Fruit fly (Drosophila melanogaster) whole organism, wandering third instar larva: ENCODE data around the gene Or65a.
A peak's percentile ranks its signal among the peaks of the same experiment; 100 is the strongest.

ENCODE experiments used
- Abd-B ChIP-seq: fragments of >200 bp; optimal IDR thresholded peaks from 2 replicates; lab custom pipeline; 2017; ENCODE audit warnings: missing biosample characterization, missing genetic modification characterization
- CG32264 ChIP-seq: fragments of 200-800 bp; sonication (Bioruptor generic); optimal IDR thresholded peaks from 2 replicates; lab custom pipeline; 2016; ENCODE audit warnings: missing biosample characterization, missing genetic modification characterization
- CG9705 ChIP-seq: fragments of 200-800 bp; sonication (Bioruptor generic); optimal IDR thresholded peaks from 2 replicates; lab custom pipeline; 2018; ENCODE audit warnings: missing biosample characterization, mild to moderate bottlenecking, missing genetic modification characterization
- CrebA ChIP-seq: fragments of 200-800 bp; sonication (Bioruptor generic); optimal IDR thresholded peaks from 2 replicates; lab custom pipeline; 2016; ENCODE audit warnings: missing biosample characterization, mild to moderate bottlenecking, missing genetic modification characterization, borderline replicate concordance
- Dfd ChIP-seq: fragments of >200 bp; optimal IDR thresholded peaks from 2 replicates; lab custom pipeline; 2017; ENCODE audit warnings: missing biosample characterization, missing genetic modification characterization
- Dif ChIP-seq: fragments of 200-275, 200-300 bp; sonication (Bioruptor generic); optimal IDR thresholded peaks from 2 replicates; lab custom pipeline; 2018; ENCODE audit warnings: missing biosample characterization, missing genetic modification characterization; ENCODE audit not compliant: partially characterized antibody
- GATAd ChIP-seq: sonication (Bioruptor generic); optimal IDR thresholded peaks from 2 replicates; lab custom pipeline; 2016; ENCODE audit warnings: missing biosample characterization, missing genetic modification characterization
- HLH106 ChIP-seq: fragments of 200-800 bp; optimal IDR thresholded peaks from 3 replicates; lab custom pipeline; 2019; ENCODE audit warnings: missing biosample characterization, mild to moderate bottlenecking, missing genetic modification characterization, moderate library complexity
- Hnf4 ChIP-seq: fragments of 200-800 bp; sonication (Bioruptor generic); optimal IDR thresholded peaks from 2 replicates; lab custom pipeline; 2016; ENCODE audit warnings: missing biosample characterization, mild to moderate bottlenecking, missing genetic modification characterization
- Hr78 ChIP-seq: fragments of >200 bp; optimal IDR thresholded peaks from 2 replicates; lab custom pipeline; 2017; ENCODE audit warnings: missing biosample characterization, missing genetic modification characterization
- Hr83 ChIP-seq: fragments of 200-300 bp; sonication (Bioruptor generic); optimal IDR thresholded peaks from 2 replicates; lab custom pipeline; 2016; ENCODE audit warnings: missing biosample characterization, mild to moderate bottlenecking, missing genetic modification characterization, moderate library complexity; ENCODE audit not compliant: poor library complexity, severe bottlenecking
- Jra ChIP-seq: sonication (Bioruptor generic); optimal IDR thresholded peaks from 2 replicates; lab custom pipeline; 2016; ENCODE audit warnings: missing biosample characterization, missing genetic modification characterization
- Mio ChIP-seq: sonication (Bioruptor generic); optimal IDR thresholded peaks from 2 replicates; lab custom pipeline; 2016; ENCODE audit warnings: missing biosample characterization, missing genetic modification characterization
- Myc ChIP-seq: fragments of >200 bp; optimal IDR thresholded peaks from 2 replicates; lab custom pipeline; 2017
- N ChIP-seq: fragments of >200 bp; optimal IDR thresholded peaks from 2 replicates; lab custom pipeline; 2018; ENCODE audit warnings: missing biosample characterization, missing external identifiers, missing genetic modification characterization
- OdsH ChIP-seq: fragments of 200-800 bp; sonication (Bioruptor generic); optimal IDR thresholded peaks from 2 replicates; lab custom pipeline; 2016; ENCODE audit warnings: missing biosample characterization, mild to moderate bottlenecking, missing genetic modification characterization
- Rel ChIP-seq, 2 experiments: fragments of 200-800 bp; sonication (Bioruptor generic) in 1 of 2; optimal IDR thresholded peaks; 2 replicates in 1 of 2; 3 replicates in 1 of 2; lab custom pipeline; 2016 to 2019; ENCODE audit warnings: mild to moderate bottlenecking in 2 of 2, missing biosample characterization in 2 of 2, missing genetic modification characterization in 2 of 2, moderate library complexity in 1 of 2
- Sp1 ChIP-seq: fragments of 200-800 bp; sonication (Bioruptor generic); optimal IDR thresholded peaks from 3 replicates; lab custom pipeline; 2019; ENCODE audit warnings: missing biosample characterization, mild to moderate bottlenecking, missing genetic modification characterization, moderate library complexity
- Vsx2 ChIP-seq: fragments of 200-300, 225-300 bp; sonication (Bioruptor generic); optimal IDR thresholded peaks from 2 replicates; lab custom pipeline; 2018; ENCODE audit warnings: missing biosample characterization, missing genetic modification characterization; ENCODE audit not compliant: partially characterized antibody
- br ChIP-seq: fragments of 200-800 bp; sonication (Bioruptor generic); optimal IDR thresholded peaks from 2 replicates; lab custom pipeline; 2016; ENCODE audit warnings: missing biosample characterization, missing genetic modification characterization
- brk ChIP-seq: fragments of 200-800 bp; sonication (Bioruptor generic); optimal IDR thresholded peaks from 2 replicates; lab custom pipeline; 2016; ENCODE audit warnings: missing biosample characterization, mild to moderate bottlenecking, missing genetic modification characterization
- dl ChIP-seq, 2 experiments: fragments of 175-275, 200-275 bp in 1 of 2; fragments of 200-275 bp in 1 of 2; sonication (Bioruptor generic); optimal IDR thresholded peaks; lab custom pipeline; 2018; ENCODE audit warnings: mild to moderate bottlenecking in 2 of 2, missing biosample characterization in 2 of 2, missing genetic modification characterization in 2 of 2, moderate library complexity in 2 of 2; ENCODE audit not compliant: partially characterized antibody in 2 of 2, insufficient read depth in 1 of 2
- dmrt93B ChIP-seq: fragments of 200-800 bp; sonication (Bioruptor generic); optimal IDR thresholded peaks from 2 replicates; lab custom pipeline; 2018; ENCODE audit warnings: missing biosample characterization, mild to moderate bottlenecking, missing genetic modification characterization
- dsf ChIP-seq: sonication (Bioruptor generic); optimal IDR thresholded peaks from 2 replicates; lab custom pipeline; 2016; ENCODE audit warnings: missing biosample characterization, missing genetic modification characterization, borderline replicate concordance
- ey ChIP-seq: fragments of 200-800 bp; sonication (Bioruptor generic); optimal IDR thresholded peaks from 2 replicates; lab custom pipeline; 2016; ENCODE audit warnings: missing biosample characterization, missing genetic modification characterization
- foxo ChIP-seq, 2 experiments: fragments of 200-800 bp; sonication (Bioruptor generic); optimal IDR thresholded peaks; 2 replicates in 1 of 2; 3 replicates in 1 of 2; lab custom pipeline; 2016 to 2017; ENCODE audit warnings: missing biosample characterization in 2 of 2, missing genetic modification characterization in 2 of 2
- fru ChIP-seq: fragments of 200-800 bp; sonication (Bioruptor generic); optimal IDR thresholded peaks from 3 replicates; lab custom pipeline; 2016; ENCODE audit warnings: missing biosample characterization, mild to moderate bottlenecking, missing genetic modification characterization
- h ChIP-seq: fragments of 200-800 bp; sonication (Bioruptor generic); optimal IDR thresholded peaks from 3 replicates; lab custom pipeline; 2016; ENCODE audit warnings: missing biosample characterization, mild to moderate bottlenecking, missing genetic modification characterization
- jim ChIP-seq: fragments of 175-275, 200-325 bp; sonication (Bioruptor generic); optimal IDR thresholded peaks from 2 replicates; lab custom pipeline; 2016; ENCODE audit warnings: missing biosample characterization, mild to moderate bottlenecking, missing genetic modification characterization
- lola ChIP-seq: fragments of >200 bp; optimal IDR thresholded peaks from 2 replicates; lab custom pipeline; 2017; ENCODE audit warnings: missing biosample characterization, missing genetic modification characterization
- pan ChIP-seq: fragments of >200 bp; optimal IDR thresholded peaks from 2 replicates; lab custom pipeline; 2017
- psq ChIP-seq: fragments of 200-800 bp; sonication (Bioruptor generic); optimal IDR thresholded peaks from 3 replicates; lab custom pipeline; 2017; ENCODE audit warnings: missing biosample characterization, mild to moderate bottlenecking, missing genetic modification characterization, moderate library complexity
- rgr ChIP-seq: fragments of 200-800 bp; sonication (Bioruptor generic); optimal IDR thresholded peaks from 3 replicates; lab custom pipeline; 2016; ENCODE audit warnings: missing biosample characterization, mild to moderate bottlenecking, missing genetic modification characterization
- sv ChIP-seq: fragments of 200-800 bp; sonication (Bioruptor generic); optimal IDR thresholded peaks from 3 replicates; lab custom pipeline; 2016; ENCODE audit warnings: missing biosample characterization, missing genetic modification characterization
- tai ChIP-seq: sonication (Bioruptor generic); optimal IDR thresholded peaks from 2 replicates; lab custom pipeline; 2016; ENCODE audit warnings: missing biosample characterization, missing genetic modification characterization
- usp ChIP-seq: fragments of >200 bp; optimal IDR thresholded peaks from 2 replicates; lab custom pipeline; 2017; ENCODE audit warnings: missing biosample characterization, missing genetic modification characterization
- woc ChIP-seq: sonication (Bioruptor generic); optimal IDR thresholded peaks from 2 replicates; lab custom pipeline; 2016; ENCODE audit warnings: missing biosample characterization, mild to moderate bottlenecking, missing genetic modification characterization

The Or65a gene

DNA sequence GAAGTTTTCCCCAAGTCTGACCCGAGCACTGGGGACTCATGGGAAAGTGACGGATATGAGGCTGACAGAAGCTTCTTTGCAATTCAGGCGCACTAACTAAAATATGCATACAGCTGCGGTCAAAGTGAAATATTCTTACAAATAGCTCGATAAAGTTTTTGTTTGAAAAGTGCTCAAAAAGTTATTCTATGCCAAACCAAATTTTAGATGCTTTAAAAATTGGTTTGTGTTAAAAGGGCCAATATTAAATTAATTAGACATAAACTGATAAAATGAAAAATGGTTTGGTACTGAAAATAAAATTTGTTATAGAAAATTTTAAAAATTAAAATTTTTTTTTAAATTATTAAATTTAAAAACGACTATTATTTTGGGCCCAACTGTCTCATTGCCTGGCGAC, 46.2 kb downstream of the Or65a start:
- TF ChIP-seq rgr (GFP tag; lab: Kevin White, UChicago), result no peak

DNA sequence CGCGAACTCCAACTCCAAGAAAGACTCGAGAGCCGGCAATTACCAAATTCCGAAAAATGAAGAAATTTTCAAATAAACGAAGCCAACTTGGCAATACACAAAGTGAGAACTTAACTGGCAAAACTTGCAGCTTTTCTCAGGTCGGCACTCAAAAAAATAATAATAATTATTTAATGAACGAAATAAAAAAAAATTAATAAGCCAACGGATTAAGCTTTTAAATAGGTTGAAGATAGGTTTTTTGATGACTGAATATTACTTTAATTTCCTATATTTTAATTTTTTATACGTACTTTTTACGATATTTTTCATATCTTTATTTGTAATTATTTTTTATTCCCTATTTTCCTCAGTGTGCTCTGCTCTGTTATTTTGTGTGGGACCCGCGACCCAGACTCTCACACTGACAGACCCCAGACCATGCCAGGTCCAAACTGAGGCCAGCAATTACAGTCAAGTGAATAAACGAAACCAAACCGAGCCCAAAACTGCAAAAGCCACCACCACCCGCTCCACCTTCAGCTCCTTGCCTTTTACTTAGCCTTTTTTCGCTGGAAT, 49.3 kb downstream of the Or65a start:
- TF ChIP-seq brk (GFP tag; lab: Kevin White, UChicago), result peak; percentile 59
- TF ChIP-seq h (GFP tag; lab: Kevin White, UChicago), result peak; percentile 55
- TF ChIP-seq Sp1 (GFP tag; lab: Kevin White, UChicago), result peak; percentile 75
- TF ChIP-seq fru (GFP tag; lab: Kevin White, UChicago), result peak; percentile 61
- no peak for TF ChIP-seq Hr83 (GFP tag; lab: Kevin White, UChicago)
- TF ChIP-seq rgr (GFP tag; lab: Kevin White, UChicago), result peak; percentile 50
- TF ChIP-seq OdsH (GFP tag; lab: Kevin White, UChicago), result peak; percentile 38
- peak; percentile 46 for TF ChIP-seq dmrt93B (GFP tag; lab: Kevin White, UChicago)
- peak; percentile 65 for TF ChIP-seq psq
- TF ChIP-seq HLH106 (tag; lab: Kevin White, UChicago), result peak; percentile 70
- TF ChIP-seq woc (GFP tag; lab: Kevin White, UChicago), result no peak
- peak; percentile 15 for TF ChIP-seq Dif (GFP tag; lab: Kevin White, UChicago)
- TF ChIP-seq Hr78 (GFP tag; lab: Kevin White, UChicago), result no peak
- TF ChIP-seq foxo (GFP tag; optimal IDR thresholded peaks at IDR 0.05; lab: Kevin White, UChicago), result peak in 1 of 2 experiments; percentile 72

DNA sequence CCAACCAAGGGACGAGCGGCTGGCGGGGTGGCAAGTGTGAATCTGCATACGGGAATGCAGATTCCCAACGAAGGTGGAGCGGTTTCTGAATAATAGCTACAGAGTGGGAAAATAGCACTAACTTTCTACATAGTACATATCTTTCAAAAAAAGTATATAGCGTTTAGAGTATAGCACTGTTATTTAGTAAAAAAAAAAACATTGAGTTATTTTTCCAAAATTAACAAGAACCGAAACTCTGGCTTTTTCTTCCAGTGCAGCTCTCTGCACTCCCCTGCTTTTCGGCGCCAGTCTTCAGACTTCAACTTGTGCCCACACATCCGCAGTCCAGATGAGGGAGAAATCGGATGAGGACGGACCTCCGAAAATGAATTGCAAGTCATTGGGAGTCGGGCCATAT, 51.0 kb downstream of the Or65a start:
- TF ChIP-seq Hr83 (GFP tag; lab: Kevin White, UChicago), result no peak
- peak in 1 of 2 experiments; percentile 38 for TF ChIP-seq foxo (GFP tag; optimal IDR thresholded peaks at IDR 0.05; lab: Kevin White, UChicago)
- TF ChIP-seq sv (GFP tag; lab: Kevin White, UChicago), result no peak
- TF ChIP-seq usp (GFP tag; lab: Kevin White, UChicago), result no peak
- no peak for TF ChIP-seq psq
- TF ChIP-seq Myc (lab: Kevin White, UChicago), result no peak
- TF ChIP-seq lola, result no peak
- TF ChIP-seq dsf, result no peak
- no peak for TF ChIP-seq Vsx2 (GFP tag; lab: Kevin White, UChicago)
- no peak for TF ChIP-seq N (GFP tag; lab: Kevin White, UChicago)
- TF ChIP-seq br (GFP tag; lab: Kevin White, UChicago), result no peak
- TF ChIP-seq fru (GFP tag; lab: Kevin White, UChicago), result peak; percentile 56
- no peak for TF ChIP-seq OdsH (GFP tag; lab: Kevin White, UChicago)
- no peak for TF ChIP-seq HLH106 (tag; lab: Kevin White, UChicago)
- TF ChIP-seq Rel (GFP tag; optimal IDR thresholded peaks at IDR 0.05; lab: Kevin White, UChicago), result no peak
- no peak for TF ChIP-seq Rel (tag; optimal IDR thresholded peaks at IDR 0.05; lab: Kevin White, UChicago)
- TF ChIP-seq brk (GFP tag; lab: Kevin White, UChicago), result no peak
- TF ChIP-seq dmrt93B (GFP tag; lab: Kevin White, UChicago), result no peak
- TF ChIP-seq jim, result no peak
- no peak for TF ChIP-seq pan (lab: Kevin White, UChicago)
- TF ChIP-seq tai (GFP tag; lab: Kevin White, UChicago), result no peak
- TF ChIP-seq h (GFP tag; lab: Kevin White, UChicago), result no peak
- no peak for TF ChIP-seq woc (GFP tag; lab: Kevin White, UChicago)
- no peak for TF ChIP-seq Mio (GFP tag; lab: Kevin White, UChicago)
- no peak for TF ChIP-seq Dfd (GFP tag; lab: Kevin White, UChicago)
- no peak for TF ChIP-seq Jra (GFP tag; lab: Kevin White, UChicago)
- TF ChIP-seq dl (GFP tag; optimal IDR thresholded peaks at IDR 0.05; lab: Kevin White, UChicago; ENCODE audit: insufficient read depth in 1 of 2, partially characterized antibody in 2 of 2), result no peak
- TF ChIP-seq CG32264 (GFP tag; lab: Kevin White, UChicago), result peak; percentile 12
- no peak for TF ChIP-seq Dif (GFP tag; lab: Kevin White, UChicago)
- TF ChIP-seq CG9705 (GFP tag; lab: Kevin White, UChicago), result no peak
- no peak for TF ChIP-seq CrebA (GFP tag; lab: Kevin White, UChicago)
- TF ChIP-seq GATAd (GFP tag; lab: Kevin White, UChicago), result no peak
- peak; percentile 18 for TF ChIP-seq Sp1 (GFP tag; lab: Kevin White, UChicago)
- no peak for TF ChIP-seq rgr (GFP tag; lab: Kevin White, UChicago)
- no peak for TF ChIP-seq ey (GFP tag; lab: Kevin White, UChicago)
- TF ChIP-seq Hnf4 (GFP tag; lab: Kevin White, UChicago), result no peak
- TF ChIP-seq Abd-B (GFP tag; lab: Kevin White, UChicago), result no peak
